Fruit fly (Drosophila melanogaster) whole organism, embryonic: ENCODE results near the gene aop.

Experiments
- Aef1 ChIP-seq: fragments of 200-800 bp; sonication (Bioruptor generic); IDR thresholded peaks from 3 replicates; pipeline ENCODE4 v1.3.6; 2022; ENCODE audit warnings: missing biosample characterization, missing genetic modification characterization
- B-H1 ChIP-seq: fragments of 200-800 bp; sonication (Bioruptor generic); IDR thresholded peaks from 3 replicates; pipeline ENCODE4 v1.3.6; 2022; ENCODE audit warnings: missing biosample characterization, missing genetic modification characterization
- Bdp1 ChIP-seq: fragments of 200-800 bp; sonication (Bioruptor generic); optimal IDR thresholded peaks from 3 replicates; lab custom pipeline; 2016; ENCODE audit warnings: missing biosample characterization, missing genetic modification characterization
- CG10274 ChIP-seq: fragments of 200-800 bp; sonication (Bioruptor generic); optimal IDR thresholded peaks from 3 replicates; lab custom pipeline; 2017; ENCODE audit warnings: missing biosample characterization, mild to moderate bottlenecking, missing genetic modification characterization
- CG10366 ChIP-seq: fragments of 200-800 bp; sonication (Bioruptor generic); IDR thresholded peaks from 2 replicates; pipeline ENCODE4 v1.3.6; 2022; ENCODE audit warnings: missing biosample characterization, missing genetic modification characterization
- CG10654 ChIP-seq: fragments of 200-800 bp; sonication (Bioruptor generic); optimal IDR thresholded peaks from 2 replicates; lab custom pipeline; 2016; ENCODE audit warnings: missing biosample characterization, missing genetic modification characterization
- CG11085 ChIP-seq: fragments of 200-800 bp; sonication (Bioruptor generic); IDR thresholded peaks from 2 replicates; pipeline ENCODE4 v1.3.6; 2022; ENCODE audit warnings: missing biosample characterization, missing genetic modification characterization
- CG12236 ChIP-seq: fragments of 200-800 bp; sonication (Bioruptor generic); optimal IDR thresholded peaks from 2 replicates; lab custom pipeline; 2016; ENCODE audit warnings: missing biosample characterization, missing genetic modification characterization
- CG12769 ChIP-seq: fragments of 200-800 bp; sonication (Bioruptor generic); optimal IDR thresholded peaks from 2 replicates; lab custom pipeline; 2019; ENCODE audit warnings: missing biosample characterization, mild to moderate bottlenecking, missing genetic modification characterization, moderate library complexity
- CG14710 ChIP-seq: fragments of 200-800 bp; sonication (Bioruptor generic); optimal IDR thresholded peaks from 3 replicates; lab custom pipeline; 2019; ENCODE audit warnings: missing biosample characterization, mild to moderate bottlenecking, missing genetic modification characterization, moderate library complexity
- CG16813 ChIP-seq: fragments of 200-800 bp; sonication (Bioruptor generic); IDR thresholded peaks from 3 replicates; pipeline ENCODE4 v1.3.6; 2022; ENCODE audit warnings: missing biosample characterization, missing genetic modification characterization; ENCODE audit not compliant: partially characterized antibody
- CG17385 ChIP-seq: fragments of 200-800 bp; sonication (Bioruptor generic); optimal IDR thresholded peaks from 3 replicates; lab custom pipeline; 2018; ENCODE audit warnings: missing biosample characterization, mild to moderate bottlenecking, missing genetic modification characterization
- CG17802 ChIP-seq: fragments of 200-800 bp; sonication (Bioruptor generic); optimal IDR thresholded peaks from 2 replicates; lab custom pipeline; 2018; ENCODE audit warnings: missing biosample characterization, mild to moderate bottlenecking, missing genetic modification characterization, moderate library complexity
- CG18011 ChIP-seq: fragments of 200-800 bp; sonication (Bioruptor generic); optimal IDR thresholded peaks from 2 replicates; lab custom pipeline; 2017; ENCODE audit warnings: missing biosample characterization, missing genetic modification characterization, mild to moderate bottlenecking, moderate library complexity, missing genotype
- CG2199 ChIP-seq: fragments of 200-800 bp; sonication (Bioruptor generic); IDR thresholded peaks from 3 replicates; pipeline ENCODE4 v1.3.6; 2022; ENCODE audit warnings: missing biosample characterization, missing genetic modification characterization
- CG30403 ChIP-seq: fragments of 200-800 bp; sonication (Bioruptor generic); optimal IDR thresholded peaks from 3 replicates; lab custom pipeline; 2016; ENCODE audit warnings: missing biosample characterization, missing genetic modification characterization
- CG32767 ChIP-seq: fragments of 200-800 bp; sonication (Bioruptor generic); IDR thresholded peaks from 2 replicates; pipeline ENCODE4 v1.3.6; 2022; ENCODE audit warnings: missing biosample characterization, missing genetic modification characterization
- CG3281 ChIP-seq: fragments of 200-800 bp; sonication (Bioruptor generic); optimal IDR thresholded peaks from 3 replicates; lab custom pipeline; 2017; ENCODE audit warnings: missing biosample characterization, mild to moderate bottlenecking, missing genetic modification characterization
- CG3407 ChIP-seq: fragments of 200-800 bp; sonication (Bioruptor generic); optimal IDR thresholded peaks from 2 replicates; lab custom pipeline; 2018; ENCODE audit warnings: missing biosample characterization, mild to moderate bottlenecking, missing genetic modification characterization
- CG3838 ChIP-seq: fragments of 200-800 bp; sonication (Bioruptor generic); optimal IDR thresholded peaks from 3 replicates; lab custom pipeline; 2016; ENCODE audit warnings: missing biosample characterization, missing genetic modification characterization
- CG4730 ChIP-seq: fragments of 200-800 bp; sonication (Bioruptor generic); IDR thresholded peaks from 2 replicates; pipeline ENCODE4 v1.3.6; 2022; ENCODE audit warnings: missing biosample characterization, missing genetic modification characterization
- CG5245 ChIP-seq: fragments of 200-800 bp; sonication (Bioruptor generic); optimal IDR thresholded peaks from 3 replicates; lab custom pipeline; 2016; ENCODE audit warnings: missing biosample characterization, missing genetic modification characterization
- CG7745 ChIP-seq: fragments of 200-800 bp; sonication (Bioruptor generic); optimal IDR thresholded peaks from 2 replicates; lab custom pipeline; 2018; ENCODE audit warnings: missing biosample characterization, mild to moderate bottlenecking, missing genetic modification characterization, moderate library complexity
- CG7963 ChIP-seq: fragments of 200-800 bp; sonication (Bioruptor generic); IDR thresholded peaks from 3 replicates; pipeline ENCODE4 v1.3.6; 2022; ENCODE audit warnings: missing biosample characterization, missing genetic modification characterization; ENCODE audit not compliant: partially characterized antibody
- CG8924 ChIP-seq: fragments of 200-800 bp; optimal IDR thresholded peaks from 3 replicates; lab custom pipeline; 2019; ENCODE audit warnings: missing biosample characterization, mild to moderate bottlenecking, missing genetic modification characterization, moderate library complexity
- CG9932 ChIP-seq: fragments of 200-800 bp; sonication (Bioruptor generic); IDR thresholded peaks from 2 replicates; pipeline ENCODE4 v1.3.6; 2022; ENCODE audit warnings: missing biosample characterization, missing genetic modification characterization
- CTCF ChIP-seq: fragments of 200-800 bp; sonication (Bioruptor generic); optimal IDR thresholded peaks from 2 replicates; lab custom pipeline; 2017; ENCODE audit warnings: missing biosample characterization, mild to moderate bottlenecking, missing genetic modification characterization, moderate library complexity
- D ChIP-seq, 2 experiments: fragments of 200-800 bp in 1 of 2; fragments of >200 bp in 1 of 2; sonication (Bioruptor generic) in 1 of 2; optimal IDR thresholded peaks; 2 replicates in 1 of 2; 3 replicates in 1 of 2; lab custom pipeline; 2017; ENCODE audit warnings: mild to moderate bottlenecking in 1 of 2, missing biosample characterization in 1 of 2, missing genetic modification characterization in 1 of 2, missing genetic modification reagents in 1 of 2
- Dip3 ChIP-seq: fragments of 200-800 bp; sonication (Bioruptor generic); optimal IDR thresholded peaks from 3 replicates; lab custom pipeline; 2016; ENCODE audit warnings: missing biosample characterization, missing genetic modification characterization
- Eip74EF ChIP-seq, 2 experiments: fragments of 200-800 bp in 1 of 2; fragments of >200 bp in 1 of 2; sonication (Bioruptor generic) in 1 of 2; optimal IDR thresholded peaks; 2 replicates each; lab custom pipeline; 2017 to 2019; ENCODE audit warnings: missing biosample characterization in 2 of 2, missing genetic modification characterization in 2 of 2, mild to moderate bottlenecking in 1 of 2, moderate library complexity in 1 of 2
- Max ChIP-seq: fragments of 200-800 bp; sonication (Bioruptor generic); optimal IDR thresholded peaks from 2 replicates; lab custom pipeline; 2016; ENCODE audit warnings: missing biosample characterization, mild to moderate bottlenecking, missing genetic modification characterization
- Sry-δ ChIP-seq: fragments of 200-800 bp; sonication (Bioruptor generic); optimal IDR thresholded peaks from 2 replicates; lab custom pipeline; 2016; ENCODE audit warnings: missing biosample characterization, missing genetic modification characterization
- aop ChIP-seq: fragments of 200-800 bp; sonication (Bioruptor generic); IDR thresholded peaks from 2 replicates; pipeline ENCODE4 v1.3.6; 2022; ENCODE audit warnings: missing biosample characterization, missing genetic modification characterization
- cad ChIP-seq: fragments of >200 bp; optimal IDR thresholded peaks from 2 replicates; lab custom pipeline; 2017; ENCODE audit warnings: missing biosample characterization, missing genetic modification characterization
- danr ChIP-seq: fragments of 200-800 bp; sonication (Bioruptor generic); IDR thresholded peaks from 2 replicates; pipeline ENCODE4 v1.3.6; 2022; ENCODE audit warnings: missing biosample characterization, missing genetic modification characterization
- dmrt99B ChIP-seq: fragments of 200-800 bp; sonication (Bioruptor generic); optimal IDR thresholded peaks from 2 replicates; lab custom pipeline; 2018; ENCODE audit warnings: missing biosample characterization, mild to moderate bottlenecking, missing genetic modification characterization, moderate library complexity
- esg ChIP-seq: fragments of 200-800 bp; sonication (Bioruptor generic); conservative IDR thresholded peaks from 2 replicates; pipeline ENCODE4 v1.3.6; 2022; ENCODE audit warnings: missing biosample characterization, missing genetic modification characterization
- gce ChIP-seq: fragments of 200-800 bp; sonication (Bioruptor generic); IDR thresholded peaks from 3 replicates; pipeline ENCODE4 v1.3.6; 2022; ENCODE audit warnings: missing biosample characterization, missing genetic modification characterization
- gfzf ChIP-seq: fragments of 200-800 bp; sonication (Bioruptor generic); optimal IDR thresholded peaks from 2 replicates; lab custom pipeline; 2016; ENCODE audit warnings: missing biosample characterization, mild to moderate bottlenecking, missing genetic modification characterization, moderate library complexity
- hth ChIP-seq: fragments of >200 bp; optimal IDR thresholded peaks from 2 replicates; lab custom pipeline; 2017; ENCODE audit warnings: inconsistent platforms
- nom ChIP-seq: fragments of 200-800 bp; sonication (Bioruptor generic); optimal IDR thresholded peaks from 2 replicates; lab custom pipeline; 2017; ENCODE audit warnings: missing biosample characterization, missing genetic modification characterization, mild to moderate bottlenecking, moderate library complexity, missing genetic modification reagents
- peb ChIP-seq: fragments of 200-800 bp; sonication (Bioruptor generic); IDR thresholded peaks from 2 replicates; pipeline ENCODE4 v1.3.6; 2022; ENCODE audit warnings: missing biosample characterization, missing genetic modification characterization
- sc ChIP-seq, 3 experiments: fragments of >200 bp in 2 of 3; fragments of 200-800 bp in 1 of 3; sonication (Bioruptor generic) in 1 of 3; optimal IDR thresholded peaks; 2 replicates in 2 of 3; 3 replicates in 1 of 3; lab custom pipeline; 2017; ENCODE audit warnings: mild to moderate bottlenecking in 1 of 3, missing biosample characterization in 1 of 3, missing genetic modification characterization in 1 of 3, missing genetic modification reagents in 1 of 3
- seq ChIP-seq: fragments of 200-800 bp; sonication (Bioruptor generic); IDR thresholded peaks from 2 replicates; pipeline ENCODE4 v1.3.6; 2022; ENCODE audit warnings: missing biosample characterization, missing genetic modification characterization
- slp2 ChIP-seq: fragments of 200-800 bp; sonication (Bioruptor generic); optimal IDR thresholded peaks from 2 replicates; lab custom pipeline; 2016; ENCODE audit warnings: missing biosample characterization, missing genetic modification characterization
- so ChIP-seq: fragments of 200-800 bp; sonication (Bioruptor generic); IDR thresholded peaks from 3 replicates; pipeline ENCODE4 v1.3.6; 2022; ENCODE audit warnings: missing biosample characterization, missing genetic modification characterization
- tgo ChIP-seq: fragments of 200-800 bp; sonication (Bioruptor generic); IDR thresholded peaks from 3 replicates; pipeline ENCODE4 v1.3.6; 2022; ENCODE audit warnings: missing biosample characterization, missing genetic modification characterization
- ttk ChIP-seq: fragments of 200-800 bp; sonication (Bioruptor generic); IDR thresholded peaks from 2 replicates; pipeline ENCODE4 v2.1.2; 2022; ENCODE audit warnings: missing biosample characterization, missing genetic modification characterization
- zen2 ChIP-seq: fragments of 200-800 bp; sonication (Bioruptor generic); IDR thresholded peaks from 3 replicates; pipeline ENCODE4 v1.3.6; 2022; ENCODE audit warnings: missing biosample characterization, missing genetic modification characterization; ENCODE audit not compliant: partially characterized antibody
- zf30C ChIP-seq: fragments of 200-800 bp; sonication (Bioruptor generic); optimal IDR thresholded peaks from 3 replicates; lab custom pipeline; 2018; ENCODE audit warnings: missing biosample characterization, mild to moderate bottlenecking, missing genetic modification characterization

Gene aop

dm6 chr2L:2180120-2180539 is 1.6 kb upstream of the aop start (continued):
- TF ChIP-seq CG11085 (GFP tag; lab: Robert Waterston, UW) (peak; percentile 63; the same call in 1 of the 2 replicates), CG5245 (GFP tag; lab: Kevin White, UChicago) (peak; percentile 85), nom (peak; percentile 78), CG8924 (tag; lab: Kevin White, UChicago) (peak; percentile 93), CG10274 (GFP tag; lab: Kevin White, UChicago) (peak; percentile 61), CG18011 (GFP tag; lab: Kevin White, UChicago) (peak; percentile 64), CG3838 (GFP tag; lab: Kevin White, UChicago) (peak; percentile 73), CG17802 (peak; percentile 75), Sry-δ (peak; percentile 35), aop (GFP tag; lab: Robert Waterston, UW) (peak; percentile 93), CG7963 (GFP tag; lab: Robert Waterston, UW) (no peak), CG3407 (GFP tag; lab: Kevin White, UChicago) (peak; percentile 84), D (optimal IDR thresholded peaks at IDR 0.05; lab: Kevin White, UChicago) (no peak), D (GFP tag; optimal IDR thresholded peaks at IDR 0.05; lab: Kevin White, UChicago) (peak; percentile 92), sc (optimal IDR thresholded peaks at IDR 0.05; lab: Kevin White, UChicago) (no peak), sc (GFP tag; optimal IDR thresholded peaks at IDR 0.05; lab: Kevin White, UChicago) (peak; percentile 82), B-H1 (GFP tag; lab: Robert Waterston, UW) (peak; percentile 85), hth (no peak), CG30403 (GFP tag; lab: Kevin White, UChicago) (peak; percentile 88), Bdp1 (peak; percentile 61), CG2199 (GFP tag; lab: Robert Waterston, UW) (peak; percentile 80; the same call in 2 of the 3 replicates), CG32767 (GFP tag; lab: Robert Waterston, UW) (peak; percentile 85), Aef1 (GFP tag; lab: Robert Waterston, UW) (peak; percentile 80), cad (GFP tag; lab: Kevin White, UChicago) (no peak), Eip74EF (GFP tag; optimal IDR thresholded peaks at IDR 0.05; lab: Kevin White, UChicago) (peak in 1 of 2 experiments; percentile 92), CTCF (peak; percentile 59), so (GFP tag; lab: Robert Waterston, UW) (peak; percentile 90), CG10654 (GFP tag; lab: Kevin White, UChicago) (peak; percentile 83), tgo (peak; percentile 90), CG10366 (GFP tag; lab: Robert Waterston, UW) (peak; percentile 87), zen2 (GFP tag; lab: Robert Waterston, UW) (no peak), gfzf (GFP tag; lab: Kevin White, UChicago) (no peak), CG14710 (peak; percentile 92), CG7745 (tag; lab: Kevin White, UChicago) (peak; percentile 19), esg (GFP tag; lab: Robert Waterston, UW) (peak; percentile 89), Max (GFP tag; lab: Kevin White, UChicago) (peak; percentile 82), zf30C (GFP tag; lab: Kevin White, UChicago) (peak; percentile 76), CG9932 (peak; percentile 73), slp2 (GFP tag; lab: Kevin White, UChicago) (peak; percentile 71), gce (GFP tag; lab: Robert Waterston, UW) (peak; percentile 89), CG4730 (GFP tag; lab: Robert Waterston, UW) (peak; percentile 84), peb (GFP tag; lab: Robert Waterston, UW) (peak; percentile 83), ttk (GFP tag; lab: Robert Waterston, UW) (peak; percentile 91), dmrt99B (tag; lab: Kevin White, UChicago) (peak; percentile 96), CG17385 (GFP tag; lab: Kevin White, UChicago) (peak; percentile 86), CG16813 (GFP tag; lab: Robert Waterston, UW) (no peak), CG12236 (GFP tag; lab: Kevin White, UChicago) (peak; percentile 44), seq (GFP tag; lab: Robert Waterston, UW) (peak; percentile 80), danr (GFP tag; lab: Robert Waterston, UW) (peak; percentile 70), CG3281 (GFP tag; lab: Kevin White, UChicago) (peak; percentile 81), Dip3 (GFP tag; lab: Kevin White, UChicago) (peak; percentile 66), CG12769 (tag; lab: Kevin White, UChicago) (peak; percentile 89)
